Fruit fly (Drosophila melanogaster) whole organism, prepupa: ENCODE results near the gene CG45676.
A peak's percentile ranks its signal among the peaks of the same experiment; 100 is the strongest.

Experiments used
- Blimp-1 ChIP-seq: fragments of 200-800 bp; sonication (Bioruptor generic); optimal IDR thresholded peaks from 3 replicates; lab custom pipeline; 2017; ENCODE audit warnings: missing biosample characterization, missing genetic modification characterization, mild to moderate bottlenecking, moderate library complexity, missing genetic modification reagents
- CG10669 ChIP-seq: fragments of 200-800 bp; sonication (Bioruptor generic); optimal IDR thresholded peaks from 3 replicates; lab custom pipeline; 2018; ENCODE audit warnings: missing biosample characterization, mild to moderate bottlenecking, missing genetic modification characterization, moderate library complexity
- CG11294 ChIP-seq: fragments of 200-800 bp; sonication (Bioruptor generic); IDR thresholded peaks from 2 replicates; pipeline ENCODE4 v1.3.6; 2022; ENCODE audit warnings: missing biosample characterization, missing genetic modification characterization
- CG11762 ChIP-seq: fragments of 200-800 bp; sonication (Bioruptor generic); optimal IDR thresholded peaks from 3 replicates; lab custom pipeline; 2016; ENCODE audit warnings: missing biosample characterization, missing genetic modification characterization; ENCODE audit not compliant: insufficient read depth
- CG15336 ChIP-seq: fragments of 200-800 bp; sonication (Bioruptor generic); IDR thresholded peaks from 2 replicates; pipeline ENCODE4 v1.3.6; 2022; ENCODE audit warnings: missing biosample characterization, missing genetic modification characterization
- CG1621 ChIP-seq: fragments of 200-800 bp; sonication (Bioruptor generic); optimal IDR thresholded peaks from 3 replicates; lab custom pipeline; 2018; ENCODE audit warnings: missing biosample characterization, mild to moderate bottlenecking, missing genetic modification characterization
- CG16779 ChIP-seq: fragments of 200-800 bp; sonication (Bioruptor generic); optimal IDR thresholded peaks from 3 replicates; lab custom pipeline; 2017; ENCODE audit warnings: missing biosample characterization, mild to moderate bottlenecking, missing genetic modification characterization
- CG3032 ChIP-seq: fragments of 200-800 bp; optimal IDR thresholded peaks from 2 replicates; lab custom pipeline; 2019; ENCODE audit warnings: missing biosample characterization, mild to moderate bottlenecking, missing genetic modification characterization, moderate library complexity
- CG31627 ChIP-seq: fragments of 200-800 bp; sonication (Bioruptor generic); optimal IDR thresholded peaks from 3 replicates; lab custom pipeline; 2016; ENCODE audit warnings: missing biosample characterization, missing genetic modification characterization
- CG34406 ChIP-seq: fragments of 200-800 bp; sonication (Bioruptor generic); optimal IDR thresholded peaks from 3 replicates; lab custom pipeline; 2016; ENCODE audit warnings: missing biosample characterization, missing genetic modification characterization
- CG3919 ChIP-seq: fragments of 200-800 bp; sonication (Bioruptor generic); optimal IDR thresholded peaks from 3 replicates; lab custom pipeline; 2016; ENCODE audit warnings: missing biosample characterization, missing genetic modification characterization
- CG4318 ChIP-seq: fragments of 200-800 bp; sonication (Bioruptor generic); optimal IDR thresholded peaks from 3 replicates; lab custom pipeline; 2017; ENCODE audit warnings: missing biosample characterization, mild to moderate bottlenecking, missing genetic modification characterization
- CG6163 ChIP-seq: fragments of 200-800 bp; sonication (Bioruptor generic); IDR thresholded peaks from 3 replicates; pipeline ENCODE4 v1.3.6; 2022; ENCODE audit warnings: missing biosample characterization, missing genetic modification characterization
- CG6276 ChIP-seq: fragments of 200-800 bp; sonication (Bioruptor generic); optimal IDR thresholded peaks from 2 replicates; lab custom pipeline; 2017; ENCODE audit warnings: missing biosample characterization, mild to moderate bottlenecking, missing genetic modification characterization
- CG6792 ChIP-seq: fragments of 200-800 bp; sonication (Bioruptor generic); optimal IDR thresholded peaks from 3 replicates; lab custom pipeline; 2016; ENCODE audit warnings: missing biosample characterization, missing genetic modification characterization
- CG6854 ChIP-seq: fragments of 200-800 bp; sonication (Bioruptor generic); optimal IDR thresholded peaks from 2 replicates; lab custom pipeline; 2017; ENCODE audit warnings: missing biosample characterization, mild to moderate bottlenecking, missing genetic modification characterization
- CG7368 ChIP-seq: fragments of 200-800 bp; sonication (Bioruptor generic); optimal IDR thresholded peaks from 3 replicates; lab custom pipeline; 2016; ENCODE audit warnings: missing biosample characterization, missing genetic modification characterization
- CG8119 ChIP-seq: fragments of 200-800 bp; sonication (Bioruptor generic); IDR thresholded peaks from 3 replicates; pipeline ENCODE4 v1.3.6; 2022; ENCODE audit warnings: missing biosample characterization, missing genetic modification characterization
- CG8632 ChIP-seq: fragments of 200-800 bp; sonication (Bioruptor generic); optimal IDR thresholded peaks from 3 replicates; lab custom pipeline; 2016; ENCODE audit warnings: missing biosample characterization, missing genetic modification characterization
- CG9139 ChIP-seq: fragments of 200-800 bp; sonication (Bioruptor generic); optimal IDR thresholded peaks from 3 replicates; lab custom pipeline; 2017; ENCODE audit warnings: missing biosample characterization, mild to moderate bottlenecking, missing genetic modification characterization
- Eip78C ChIP-seq: fragments of 200-800 bp; sonication (Bioruptor generic); peaks from one replicate; lab custom pipeline; 2016; ENCODE audit warnings: missing biosample characterization, missing genetic modification characterization
- Eip93F ChIP-seq: fragments of 200-800 bp; sonication (Bioruptor generic); optimal IDR thresholded peaks from 2 replicates; lab custom pipeline; 2016; ENCODE audit warnings: missing biosample characterization, mild to moderate bottlenecking, missing genetic modification characterization
- Ets21C ChIP-seq: fragments of 200-800 bp; sonication (Bioruptor generic); optimal IDR thresholded peaks from 3 replicates; lab custom pipeline; 2016; ENCODE audit warnings: missing biosample characterization, missing genetic modification characterization
- Ets96B ChIP-seq: fragments of 200-800 bp; optimal IDR thresholded peaks from 2 replicates; lab custom pipeline; 2019; ENCODE audit warnings: missing biosample characterization, mild to moderate bottlenecking, missing genetic modification characterization, moderate library complexity
- Gug ChIP-seq: fragments of 200-800 bp; sonication (Bioruptor generic); IDR thresholded peaks from 2 replicates; pipeline ENCODE4 v1.3.6; 2022; ENCODE audit warnings: missing biosample characterization, missing genetic modification characterization
- Hr38 ChIP-seq: sonication (Bioruptor generic); optimal IDR thresholded peaks from 2 replicates; lab custom pipeline; 2016; ENCODE audit warnings: missing biosample characterization, missing genetic modification characterization
- Hr39 ChIP-seq: fragments of 200-800 bp; sonication (Bioruptor generic); optimal IDR thresholded peaks from 2 replicates; lab custom pipeline; 2016; ENCODE audit warnings: missing biosample characterization, missing genetic modification characterization
- Hr4 ChIP-seq: fragments of 200-800 bp; sonication (Bioruptor generic); optimal IDR thresholded peaks from 3 replicates; lab custom pipeline; 2016; ENCODE audit warnings: missing biosample characterization, missing genetic modification characterization
- Met ChIP-seq: fragments of 200-800 bp; sonication (Bioruptor generic); optimal IDR thresholded peaks from 3 replicates; lab custom pipeline; 2016; ENCODE audit warnings: missing biosample characterization, missing genetic modification characterization
- Sox14 ChIP-seq: fragments of 200-800 bp; sonication (Bioruptor generic); optimal IDR thresholded peaks from 3 replicates; lab custom pipeline; 2016; ENCODE audit warnings: missing biosample characterization, missing genetic modification characterization
- Sox15 ChIP-seq: fragments of 200-800 bp; sonication (Bioruptor generic); optimal IDR thresholded peaks from 3 replicates; lab custom pipeline; 2016; ENCODE audit warnings: missing biosample characterization, missing genetic modification characterization
- acj6 ChIP-seq: fragments of 200-800 bp; sonication (Bioruptor generic); optimal IDR thresholded peaks from 3 replicates; lab custom pipeline; 2016; ENCODE audit warnings: missing biosample characterization, missing genetic modification characterization
- cyc ChIP-seq: fragments of 200-800 bp; sonication (Bioruptor generic); optimal IDR thresholded peaks from 3 replicates; lab custom pipeline; 2016; ENCODE audit warnings: missing biosample characterization, missing genetic modification characterization
- dac ChIP-seq: fragments of 200-800 bp; sonication (Bioruptor generic); optimal IDR thresholded peaks from 2 replicates; lab custom pipeline; 2017; ENCODE audit warnings: missing biosample characterization, mild to moderate bottlenecking, missing genetic modification characterization
- dsx ChIP-seq: fragments of 200-800 bp; optimal IDR thresholded peaks from 3 replicates; lab custom pipeline; 2019; ENCODE audit warnings: missing biosample characterization, mild to moderate bottlenecking, missing genetic modification characterization, moderate library complexity; ENCODE audit not compliant: poor library complexity, severe bottlenecking
- eg ChIP-seq: fragments of 200-800 bp; sonication (Bioruptor generic); IDR thresholded peaks from 3 replicates; pipeline ENCODE4 v1.3.6; 2022; ENCODE audit warnings: missing biosample characterization, missing genetic modification characterization
- fd59A ChIP-seq: fragments of 200-800 bp; sonication (Bioruptor generic); optimal IDR thresholded peaks from 2 replicates; lab custom pipeline; 2017; ENCODE audit warnings: missing biosample characterization, mild to moderate bottlenecking, missing genetic modification characterization, missing genetic modification reagents
- fd85E ChIP-seq: fragments of 200-800 bp; sonication (Bioruptor generic); optimal IDR thresholded peaks from 3 replicates; lab custom pipeline; 2016; ENCODE audit warnings: missing biosample characterization, missing genetic modification characterization
- fkh ChIP-seq: fragments of 200-800 bp; sonication (Bioruptor generic); optimal IDR thresholded peaks from 3 replicates; lab custom pipeline; 2017; ENCODE audit warnings: missing biosample characterization, mild to moderate bottlenecking, missing genetic modification characterization, moderate library complexity
- lz ChIP-seq: fragments of 200-800 bp; sonication (Bioruptor generic); optimal IDR thresholded peaks from 3 replicates; lab custom pipeline; 2016; ENCODE audit warnings: missing biosample characterization, missing genetic modification characterization
- net ChIP-seq: fragments of 200-800 bp; sonication (Bioruptor generic); optimal IDR thresholded peaks from 3 replicates; lab custom pipeline; 2016; ENCODE audit warnings: missing biosample characterization, missing genetic modification characterization
- pdm3 ChIP-seq: fragments of 200-800 bp; sonication (Bioruptor generic); optimal IDR thresholded peaks from 3 replicates; lab custom pipeline; 2016; ENCODE audit warnings: missing biosample characterization, missing genetic modification characterization
- salr ChIP-seq, 2 experiments: fragments of 200-800 bp; sonication (Bioruptor generic); optimal IDR thresholded peaks; 3 replicates each; lab custom pipeline; 2016 to 2018; ENCODE audit warnings: missing biosample characterization in 2 of 2, missing genetic modification characterization in 2 of 2, mild to moderate bottlenecking in 1 of 2
- spab ChIP-seq: fragments of 200-800 bp; sonication (Bioruptor generic); optimal IDR thresholded peaks from 2 replicates; lab custom pipeline; 2017; ENCODE audit warnings: missing biosample characterization, mild to moderate bottlenecking, missing genetic modification characterization, missing genetic modification reagents
- ss ChIP-seq, 2 experiments: fragments of 200-800 bp; sonication (Bioruptor generic); optimal IDR thresholded peaks; 2 replicates in 1 of 2; 3 replicates in 1 of 2; lab custom pipeline; 2017 to 2018; ENCODE audit warnings: mild to moderate bottlenecking in 2 of 2, missing biosample characterization in 2 of 2, missing genetic modification characterization in 2 of 2, moderate library complexity in 1 of 2
- svp ChIP-seq: fragments of 200-800 bp; sonication (Bioruptor generic); peaks from one replicate; lab custom pipeline; 2016; ENCODE audit warnings: missing biosample characterization, missing genetic modification characterization
- topi ChIP-seq: fragments of 200-800 bp; sonication (Bioruptor generic); optimal IDR thresholded peaks from 3 replicates; lab custom pipeline; 2016; ENCODE audit warnings: missing biosample characterization, missing genetic modification characterization
- vri ChIP-seq: fragments of 200-800 bp; sonication (Bioruptor generic); optimal IDR thresholded peaks from 3 replicates; lab custom pipeline; 2016; ENCODE audit warnings: missing biosample characterization, mild to moderate bottlenecking, missing genetic modification characterization

CG45676 gene

dm6 chr3R:11409667-11410137 lies 9.0 kb upstream of the CG45676 start, which contains the start of the genes mgr and Irbp (continued):
- TF ChIP-seq spab (no peak), CG7368 (GFP tag; lab: Kevin White, UChicago) (peak; percentile 66), Hr38 (GFP tag; lab: Kevin White, UChicago) (no peak), svp (peak; percentile 92), CG31627 (peak; percentile 61), Eip93F (GFP tag; lab: Kevin White, UChicago) (no peak), vri (no peak), Met (GFP tag; lab: Kevin White, UChicago) (no peak), CG15336 (GFP tag; lab: Robert Waterston, UW) (no peak; the same call in none of the 2 replicates), CG11762 (GFP tag; lab: Kevin White, UChicago) (peak; percentile 76), CG16779 (peak; percentile 58), CG4318 (GFP tag; lab: Kevin White, UChicago) (no peak), Hr39 (GFP tag; lab: Kevin White, UChicago) (no peak), pdm3 (GFP tag; lab: Kevin White, UChicago) (no peak), CG34406 (GFP tag; lab: Kevin White, UChicago) (peak; percentile 90), eg (peak; percentile 90), Ets96B (tag; lab: Kevin White, UChicago) (peak; percentile 71), CG6276 (no peak), CG9139 (GFP tag; lab: Kevin White, UChicago) (peak; percentile 68), Blimp-1 (peak; percentile 62), CG6163 (GFP tag; lab: Robert Waterston, UW) (peak; percentile 89), Eip78C (no peak), Sox14 (GFP tag; lab: Kevin White, UChicago) (peak; percentile 63), acj6 (GFP tag; lab: Kevin White, UChicago) (peak; percentile 84), CG11294 (GFP tag; lab: Robert Waterston, UW) (peak; percentile 82), Hr4 (GFP tag; lab: Kevin White, UChicago) (no peak), net (GFP tag; lab: Kevin White, UChicago) (peak; percentile 77), CG6792 (GFP tag; lab: Kevin White, UChicago) (peak; percentile 79), CG3032 (peak; percentile 90), fd59A (GFP tag; lab: Kevin White, UChicago) (peak; percentile 54), Sox15 (GFP tag; lab: Kevin White, UChicago) (peak; percentile 65), dsx (GFP tag; lab: Kevin White, UChicago) (peak; percentile 86), cyc (GFP tag; lab: Kevin White, UChicago) (peak; percentile 60), fkh (GFP tag; lab: Kevin White, UChicago) (no peak)

dm6 chr3R:11412371-11412770 lies 6.3 kb upstream of the CG45676 start, which contains the start of gene Ipo9:
Gene Ipo9 (plus strand): TSS chr3R:11412522.
- no peak for TF ChIP-seq salr (GFP tag; optimal IDR thresholded peaks at IDR 0.05; lab: Kevin White, UChicago)
- TF ChIP-seq CG8119: no peak
- no peak for TF ChIP-seq CG6792 (GFP tag; lab: Kevin White, UChicago)
- no peak for TF ChIP-seq Eip93F (GFP tag; lab: Kevin White, UChicago)
- no peak for TF ChIP-seq dac (GFP tag; lab: Kevin White, UChicago)
- no peak for TF ChIP-seq Hr39 (GFP tag; lab: Kevin White, UChicago)
- TF ChIP-seq CG1621: no peak
- no peak for TF ChIP-seq lz (GFP tag; lab: Kevin White, UChicago)

DNA sequence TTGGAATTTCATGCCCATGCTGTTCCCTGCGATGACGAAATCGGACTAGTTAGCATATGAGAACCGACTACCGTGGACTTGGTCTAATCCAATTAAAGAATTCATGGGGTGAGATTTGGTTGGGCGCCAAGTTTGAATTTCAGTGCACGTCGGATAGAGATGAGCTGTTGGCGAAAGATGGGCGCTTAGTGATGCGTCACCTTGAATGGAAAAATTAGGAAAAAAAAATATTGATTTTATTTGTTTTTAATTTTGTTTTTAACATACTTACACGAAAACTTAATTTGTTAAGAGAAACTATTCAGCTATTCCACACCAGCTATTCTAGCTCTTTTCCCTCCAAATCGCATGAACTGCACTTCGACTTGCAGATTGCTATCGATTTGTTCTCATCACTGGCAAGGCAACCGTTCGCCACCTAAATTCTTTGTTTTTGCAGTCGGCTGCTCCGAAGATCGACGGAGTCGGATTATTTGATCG lies 3.0 kb downstream of the CG45676 start, which contains the start of the genes ninaG and Sptz:
TSS of gene ninaG (minus strand) at position 51 of the 480 bp plus-strand sequence.
TSS of gene Sptz (plus strand) at position 450 of the 480 bp plus-strand sequence.
- TF ChIP-seq Hr39 (GFP tag; lab: Kevin White, UChicago) (peak; percentile 97), CG31627 (peak; percentile 98), fd59A (GFP tag; lab: Kevin White, UChicago) (peak; percentile 77), ss (GFP tag; optimal IDR thresholded peaks at IDR 0.05; lab: Kevin White, UChicago) (no peak), topi (GFP tag; lab: Kevin White, UChicago) (peak; percentile 93), CG8632 (GFP tag; lab: Kevin White, UChicago) (peak; percentile 85), acj6 (GFP tag; lab: Kevin White, UChicago) (peak; percentile 96), CG6854 (GFP tag; lab: Kevin White, UChicago) (peak; percentile 69), CG34406 (GFP tag; lab: Kevin White, UChicago) (peak; percentile 86), CG7368 (GFP tag; lab: Kevin White, UChicago) (no peak), CG3032 (peak; percentile 89), fd85E (GFP tag; lab: Kevin White, UChicago) (no peak), CG6276 (no peak), CG10669 (GFP tag; lab: Kevin White, UChicago) (no peak), dac (GFP tag; lab: Kevin White, UChicago) (peak; percentile 89), Gug (GFP tag; lab: Robert Waterston, UW) (peak; percentile 94), CG3919 (peak; percentile 93), Ets21C (GFP tag; lab: Kevin White, UChicago) (peak; percentile 96)
